Fruit fly (Drosophila melanogaster) Kc167 (cell line): ENCODE results near the gene CG10338.

ENCODE experiments used
- psq ChIP-seq: fragments of >200 bp; optimal IDR thresholded peaks from 2 replicates; lab custom pipeline; 2017; ENCODE audit warnings: missing external identifiers
- ttk ChIP-seq: sonication (Bioruptor generic); optimal IDR thresholded peaks from 2 replicates; lab custom pipeline; 2017; ENCODE audit warnings: missing external identifiers

DNA sequence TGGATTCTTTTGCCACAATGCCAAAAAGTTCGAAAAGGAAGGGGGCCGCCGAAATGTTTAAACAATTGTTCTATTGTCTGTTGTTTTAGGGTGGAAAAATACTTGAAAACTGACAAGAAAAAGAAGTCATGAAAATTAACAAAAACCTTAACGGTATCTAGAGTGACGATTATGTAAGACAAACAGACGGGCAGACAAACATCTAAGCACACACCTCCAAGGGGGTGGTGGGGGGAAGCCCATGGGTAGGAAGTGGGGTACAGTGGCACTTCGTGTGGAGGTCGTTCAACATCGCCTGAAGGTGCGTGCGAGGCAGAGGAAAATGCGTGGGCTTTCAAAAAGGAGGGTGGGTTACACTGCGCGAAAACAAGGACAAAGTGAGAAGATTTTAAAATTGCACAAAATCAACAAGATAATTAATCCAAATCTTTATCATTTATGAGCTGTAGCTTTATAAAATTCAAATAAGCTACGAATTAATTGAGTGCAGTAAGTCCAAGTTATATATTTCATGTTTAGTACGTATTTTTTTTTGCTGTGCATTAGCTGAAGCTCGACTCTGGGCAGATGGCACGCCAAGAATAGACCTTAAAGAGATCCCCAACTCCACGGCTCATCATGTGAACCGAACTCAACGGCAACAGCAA, 22.0 kb downstream of the CG10338 start:
- TF ChIP-seq psq (lab: Kevin White, UChicago) (no peak), ttk (lab: Kevin White, UChicago) (no peak)
